ENCODE assay signal across 2 fruit fly cellular contexts in genomic region chrX:11917056-11917633, dm6.
A peak's percentile ranks its signal among the peaks of the same experiment; 100 is the strongest.
TF ChIP-seq lines count a peak whose summit lies in the region.

pot (minus strand) TSS chrX:11917260.

TF ChIP-seq in whole organism, embryonic, 481 proteins besides CTCF, POLR2A, EP300 and RAD21 (continued from another document):
- peak; percentile 34; the same call in 1 of the 2 replicates for TF ChIP-seq vvl (GFP tag; IDR thresholded peaks at IDR 0.05; lab: Robert Waterston, UW)
- peak; percentile 8 for TF ChIP-seq CG10543 (GFP tag; optimal IDR thresholded peaks at IDR 0.05; lab: Kevin White, UChicago)
- no peak for TF ChIP-seq CG4360 (GFP tag; IDR thresholded peaks at IDR 0.05; lab: Robert Waterston, UW)
- TF ChIP-seq hb (GFP tag; IDR thresholded peaks at IDR 0.05; lab: Robert Waterston, UW; ENCODE audit: partially characterized antibody) = no peak
- peak; percentile 88 for TF ChIP-seq Sry-β (GFP tag; optimal IDR thresholded peaks at IDR 0.05; lab: Kevin White, UChicago)
- no peak for TF ChIP-seq HmgZ (tag; optimal IDR thresholded peaks at IDR 0.05; lab: Kevin White, UChicago)
- peak; percentile 26 for TF ChIP-seq sqz (GFP tag; optimal IDR thresholded peaks at IDR 0.05; lab: Kevin White, UChicago)
- TF ChIP-seq Trl (optimal IDR thresholded peaks at IDR 0.05; lab: Kevin White, UChicago) = peak; percentile 56 to 59
- no peak for TF ChIP-seq Trl (GFP tag; optimal IDR thresholded peaks at IDR 0.05; lab: Kevin White, UChicago)
- 0 out of 2 replicates have a peak, but pooled peaks have one; percentile 14 for TF ChIP-seq Bgb (GFP tag; IDR thresholded peaks at IDR 0.05; lab: Robert Waterston, UW; ENCODE audit: partially characterized antibody)

TF ChIP-seq in whole organism, prepupa, 60 proteins besides CTCF, POLR2A, EP300 and RAD21 (continued from another document):
- TF ChIP-seq CG9139 (GFP tag; optimal IDR thresholded peaks at IDR 0.05; lab: Kevin White, UChicago) = peak; percentile 5
- TF ChIP-seq Eip93F (GFP tag; optimal IDR thresholded peaks at IDR 0.05; lab: Kevin White, UChicago) = no peak
- TF ChIP-seq Sox102F (GFP tag; optimal IDR thresholded peaks at IDR 0.05; lab: Kevin White, UChicago) = peak; percentile 13
- no peak for TF ChIP-seq Blimp-1 (GFP tag; optimal IDR thresholded peaks at IDR 0.05; lab: Kevin White, UChicago)
- TF ChIP-seq CG6276 (GFP tag; optimal IDR thresholded peaks at IDR 0.05; lab: Kevin White, UChicago) = peak; percentile 27
- TF ChIP-seq CG31627 (GFP tag; optimal IDR thresholded peaks at IDR 0.05; lab: Kevin White, UChicago) = no peak
- TF ChIP-seq svp (GFP tag; lab: Kevin White, UChicago) = no peak
- TF ChIP-seq fkh (GFP tag; optimal IDR thresholded peaks at IDR 0.05; lab: Kevin White, UChicago) = peak; percentile 15
- TF ChIP-seq net (GFP tag; optimal IDR thresholded peaks at IDR 0.05; lab: Kevin White, UChicago) = no peak
- TF ChIP-seq CG34406 (GFP tag; optimal IDR thresholded peaks at IDR 0.05; lab: Kevin White, UChicago) = no peak
- peak; percentile 15 for TF ChIP-seq Lpt (GFP tag; optimal IDR thresholded peaks at IDR 0.05; lab: Kevin White, UChicago)
- peak; percentile 23 for TF ChIP-seq CG6808 (GFP tag; optimal IDR thresholded peaks at IDR 0.05; lab: Kevin White, UChicago)
- TF ChIP-seq fd59A (GFP tag; optimal IDR thresholded peaks at IDR 0.05; lab: Kevin White, UChicago) = no peak
- no peak for TF ChIP-seq CG3032 (tag; optimal IDR thresholded peaks at IDR 0.05; lab: Kevin White, UChicago)
